Worm (Caenorhabditis elegans) whole organism, mixed stage, embryonic: ENCODE results near the gene nhr-238.

ENCODE experiments used
- M03D4.4 ChIP-seq: sonication (generic microtip); optimal IDR thresholded peaks from 2 replicates; lab custom pipeline; 2017; ENCODE audit warnings: mild to moderate bottlenecking, missing genetic modification characterization, missing compliant biosample characterization
- bed-3 ChIP-seq: fragments of 200-800 bp; sonication (Bioruptor generic); optimal IDR thresholded peaks from 3 replicates; lab custom pipeline; 2018; ENCODE audit warnings: mild to moderate bottlenecking, missing genetic modification characterization, moderate library complexity, missing compliant biosample characterization
- blmp-1 ChIP-seq: fragments of 150-350 bp; optimal IDR thresholded peaks from 2 replicates; lab custom pipeline; 2014; ENCODE audit warnings: missing biosample characterization, missing genetic modification characterization
- ceh-83 ChIP-seq: fragments of 200-800 bp; sonication (Bioruptor generic); optimal IDR thresholded peaks from 2 replicates; lab custom pipeline; 2018; ENCODE audit warnings: mild to moderate bottlenecking, missing genetic modification characterization, missing compliant biosample characterization
- ces-1 ChIP-seq: fragments of 150-350 bp; optimal IDR thresholded peaks from 2 replicates; lab custom pipeline; 2014; ENCODE audit warnings: missing biosample characterization, missing genetic modification reagents, missing genetic modification characterization
- cnd-1 ChIP-seq: fragments of 200-800 bp; sonication (Bioruptor generic); optimal IDR thresholded peaks from 2 replicates; lab custom pipeline; 2018; ENCODE audit warnings: mild to moderate bottlenecking, missing genetic modification characterization, missing compliant biosample characterization
- drap-1 ChIP-seq: fragments of 200-800 bp; sonication (Bioruptor generic); optimal IDR thresholded peaks from 3 replicates; lab custom pipeline; 2018; ENCODE audit warnings: mild to moderate bottlenecking, missing genetic modification characterization, missing compliant biosample characterization
- elt-1 ChIP-seq: sonication (generic microtip); optimal IDR thresholded peaks from 2 replicates; lab custom pipeline; 2017; ENCODE audit warnings: missing genetic modification characterization, mild to moderate bottlenecking, missing compliant biosample characterization, antibody characterized with exemption, moderate library complexity, borderline replicate concordance; ENCODE audit not compliant: insufficient read depth
- flh-1 ChIP-seq: fragments of 200-800 bp; sonication (Bioruptor generic); optimal IDR thresholded peaks from 2 replicates; lab custom pipeline; 2018; ENCODE audit warnings: mild to moderate bottlenecking, missing genetic modification characterization, moderate library complexity, missing compliant biosample characterization
- ham-2 ChIP-seq: fragments of 200-800 bp; sonication (Bioruptor generic); optimal IDR thresholded peaks from 2 replicates; lab custom pipeline; 2018; ENCODE audit warnings: mild to moderate bottlenecking, missing genetic modification characterization, missing compliant biosample characterization
- hlh-1 ChIP-seq: fragments of 150-350 bp; optimal IDR thresholded peaks from 2 replicates; lab custom pipeline; 2014; ENCODE audit warnings: missing biosample characterization, missing genetic modification reagents, missing genetic modification characterization
- mab-5 ChIP-seq: fragments of 150-350 bp; optimal IDR thresholded peaks from 2 replicates; lab custom pipeline; 2014; ENCODE audit warnings: missing biosample characterization, missing genetic modification characterization
- mls-2 ChIP-seq: sonication (generic microtip); optimal IDR thresholded peaks from 2 replicates; lab custom pipeline; 2016; ENCODE audit warnings: mild to moderate bottlenecking, missing genetic modification characterization, moderate library complexity, missing compliant biosample characterization
- nhr-12 ChIP-seq: fragments of 150-350 bp; optimal IDR thresholded peaks from 2 replicates; lab custom pipeline; 2014; ENCODE audit warnings: missing biosample characterization, missing genetic modification characterization
- nhr-2 ChIP-seq: fragments of 150-350 bp; optimal IDR thresholded peaks from 2 replicates; lab custom pipeline; 2014; ENCODE audit warnings: missing biosample characterization, missing genetic modification characterization
- nhr-28 ChIP-seq: fragments of 150-350 bp; optimal IDR thresholded peaks from 2 replicates; lab custom pipeline; 2014; ENCODE audit warnings: missing biosample characterization, missing genetic modification characterization
- nhr-76 ChIP-seq: sonication (generic microtip); optimal IDR thresholded peaks from 2 replicates; lab custom pipeline; 2017; ENCODE audit warnings: missing biosample characterization, missing genetic modification characterization
- sem-2 ChIP-seq: fragments of 200-800 bp; sonication (Bioruptor generic); optimal IDR thresholded peaks from 2 replicates; lab custom pipeline; 2018; ENCODE audit warnings: mild to moderate bottlenecking, missing genetic modification characterization, missing compliant biosample characterization
- sptf-1 ChIP-seq: sonication (generic microtip); optimal IDR thresholded peaks from 2 replicates; lab custom pipeline; 2017; ENCODE audit warnings: mild to moderate bottlenecking, missing genetic modification characterization, moderate library complexity, missing compliant biosample characterization
- tbx-8 ChIP-seq: fragments of 200-800 bp; sonication (Bioruptor generic); optimal IDR thresholded peaks from 2 replicates; lab custom pipeline; 2018; ENCODE audit warnings: mild to moderate bottlenecking, missing genetic modification characterization, moderate library complexity, missing compliant biosample characterization
- unc-39 ChIP-seq: fragments of 150-350 bp; optimal IDR thresholded peaks from 2 replicates; lab custom pipeline; 2014; ENCODE audit warnings: missing biosample characterization, missing genetic modification characterization
- unc-62 ChIP-seq: fragments of 150-350 bp; optimal IDR thresholded peaks from 2 replicates; lab custom pipeline; 2014; ENCODE audit warnings: missing biosample characterization, missing genetic modification reagents, missing genetic modification characterization
- zip-8 ChIP-seq: fragments of 150-350 bp; optimal IDR thresholded peaks from 2 replicates; lab custom pipeline; 2014; ENCODE audit warnings: missing biosample characterization, missing genetic modification characterization
- ztf-11 ChIP-seq: fragments of 150-350 bp; optimal IDR thresholded peaks from 2 replicates; lab custom pipeline; 2014; ENCODE audit warnings: missing biosample characterization, missing genetic modification characterization

Gene nhr-238

ce11 chrV:1585411-1585810 lies 43.8 kb downstream of the nhr-238 start, which contains the start of gene F16B4.7:
Gene F16B4.7 (plus strand): TSS chrV:1585711.
- TF ChIP-seq nhr-76 (tag; lab: Kevin White, UChicago) (no peak), tbx-8 (no peak), M03D4.4 (tag; lab: Kevin White, UChicago) (no peak), blmp-1 (no peak), ham-2 (GFP tag; lab: Kevin White, UChicago) (no peak), mls-2 (no peak), elt-1 (tag; lab: Kevin White, UChicago) (no peak)

ce11 chrV:1583242-1583641 lies 46.0 kb downstream of the nhr-238 start:
- TF ChIP-seq bed-3 (no peak), cnd-1 (tag; lab: Kevin White, UChicago) (peak; percentile 18), M03D4.4 (tag; lab: Kevin White, UChicago) (no peak)

ce11 chrV:1579790-1580189 lies 49.4 kb downstream of the nhr-238 start:
- no peak for TF ChIP-seq drap-1 (GFP tag; lab: Kevin White, UChicago)
- no peak for TF ChIP-seq cnd-1 (tag; lab: Kevin White, UChicago)
- TF ChIP-seq hlh-1 (tag; lab: Kevin White, UChicago) = no peak
- no peak for TF ChIP-seq nhr-2 (tag; lab: Kevin White, UChicago)
- no peak for TF ChIP-seq blmp-1
- no peak for TF ChIP-seq flh-1 (GFP tag; lab: Kevin White, UChicago)
- no peak for TF ChIP-seq sptf-1 (tag; lab: Kevin White, UChicago)
- TF ChIP-seq zip-8 (tag; lab: Kevin White, UChicago) = no peak
- TF ChIP-seq mab-5 (tag; lab: Kevin White, UChicago) = no peak
- no peak for TF ChIP-seq ces-1 (GFP tag; lab: Kevin White, UChicago)
- TF ChIP-seq nhr-28 (tag; lab: Kevin White, UChicago) = no peak
- no peak for TF ChIP-seq nhr-76 (tag; lab: Kevin White, UChicago)
- no peak for TF ChIP-seq unc-39 (tag; lab: Kevin White, UChicago)
- TF ChIP-seq ceh-83 (GFP tag; lab: Kevin White, UChicago) = no peak
- no peak for TF ChIP-seq sem-2 (GFP tag; lab: Kevin White, UChicago)

DNA sequence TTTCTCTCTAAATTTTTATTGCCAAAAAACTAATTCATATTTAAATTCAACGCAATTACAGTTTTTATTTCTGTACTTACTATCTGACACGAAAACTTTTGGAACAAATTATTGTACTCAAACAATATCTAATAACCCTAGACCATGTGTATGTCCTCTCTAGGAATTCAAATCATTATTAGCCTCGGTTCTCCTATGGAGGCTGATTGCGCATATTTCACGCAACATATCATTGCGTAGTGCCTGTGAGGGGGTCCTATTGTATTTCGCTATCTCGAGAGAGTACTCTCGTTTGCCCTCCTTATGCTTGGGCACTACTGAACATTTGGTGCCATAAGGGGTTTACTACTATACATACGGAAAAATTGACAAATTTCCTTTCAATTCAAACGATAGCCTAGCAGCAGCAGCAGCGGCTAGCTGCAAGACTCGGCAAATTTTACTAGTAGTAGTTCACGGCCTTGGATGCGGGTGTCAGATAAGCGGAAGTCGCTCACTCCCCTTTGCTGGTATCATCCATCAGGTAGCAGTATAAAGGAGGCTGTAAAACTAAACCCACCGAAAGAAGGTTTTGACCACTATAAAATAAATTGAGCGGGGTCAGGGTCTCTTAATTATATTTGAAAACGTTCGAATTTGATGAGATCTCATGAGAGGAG lies 50.5 kb downstream of the nhr-238 start:
- no peak for TF ChIP-seq nhr-12
- peak; percentile 23 for TF ChIP-seq M03D4.4 (tag; lab: Kevin White, UChicago)
- TF ChIP-seq nhr-2 (tag; lab: Kevin White, UChicago) = peak; percentile 88
- peak; percentile 34 for TF ChIP-seq ztf-11
- TF ChIP-seq ham-2 (GFP tag; lab: Kevin White, UChicago) = peak; percentile 65
- peak; percentile 87 for TF ChIP-seq zip-8 (tag; lab: Kevin White, UChicago)
- TF ChIP-seq unc-62 (GFP tag; lab: Kevin White, UChicago) = no peak
- peak; percentile 26 for TF ChIP-seq cnd-1 (tag; lab: Kevin White, UChicago)
- no peak for TF ChIP-seq sptf-1 (tag; lab: Kevin White, UChicago)
- TF ChIP-seq hlh-1 (tag; lab: Kevin White, UChicago) = no peak
